Worm (Caenorhabditis elegans) whole organism, midembryonic: ENCODE measurements around the gene R04A9.9.

ENCODE experiments used
- T22C8.4 ChIP-seq: fragments of 200-800 bp; sonication (Bioruptor generic); IDR thresholded peaks from 2 replicates; pipeline ENCODE4 v1.3.6; 2022; ENCODE audit warnings: missing genetic modification characterization, missing compliant biosample characterization
- cog-1 ChIP-seq: sonication (generic microtip); optimal IDR thresholded peaks from 2 replicates; lab custom pipeline; 2016; ENCODE audit warnings: missing genetic modification characterization, missing compliant biosample characterization
- flt-1 ChIP-seq: fragments of 200-800 bp; sonication (Bioruptor generic); IDR thresholded peaks from 2 replicates; pipeline ENCODE4 v1.3.6; 2022; ENCODE audit warnings: missing genetic modification characterization, missing compliant biosample characterization
- klf-2 ChIP-seq: fragments of 200-800 bp; sonication (Bioruptor generic); conservative IDR thresholded peaks from 2 replicates; pipeline ENCODE4 v1.3.6; 2022; ENCODE audit warnings: missing genetic modification reagents, missing genetic modification characterization, missing compliant biosample characterization
- med-1 ChIP-seq: sonication (generic microtip); optimal IDR thresholded peaks from 2 replicates; lab custom pipeline; 2017; ENCODE audit warnings: missing genetic modification characterization, mild to moderate bottlenecking, missing compliant biosample characterization, antibody characterized with exemption, missing genetic modification reagents; ENCODE audit not compliant: insufficient read depth
- ref-1 ChIP-seq: fragments of 200-800 bp; sonication (Bioruptor generic); conservative IDR thresholded peaks from 2 replicates; pipeline ENCODE4 v1.3.6; 2022; ENCODE audit warnings: missing genetic modification reagents, missing genetic modification characterization, missing compliant biosample characterization
- tab-1 ChIP-seq: fragments of 200-800 bp; sonication (Bioruptor generic); IDR thresholded peaks from 2 replicates; pipeline ENCODE4 v1.3.6; 2022; ENCODE audit warnings: missing genetic modification characterization, missing compliant biosample characterization
- ztf-23 ChIP-seq: fragments of 200-800 bp; sonication (Bioruptor generic); IDR thresholded peaks from 2 replicates; pipeline ENCODE4 v1.3.6; 2022; ENCODE audit warnings: missing genetic modification reagents, missing genetic modification characterization, missing compliant biosample characterization
- ztf-29 ChIP-seq: fragments of 200-800 bp; sonication (Bioruptor generic); IDR thresholded peaks from 2 replicates; pipeline ENCODE4 v1.3.6; 2022; ENCODE audit warnings: missing genetic modification reagents, missing genetic modification characterization, missing compliant biosample characterization

The R04A9.9 gene

DNA sequence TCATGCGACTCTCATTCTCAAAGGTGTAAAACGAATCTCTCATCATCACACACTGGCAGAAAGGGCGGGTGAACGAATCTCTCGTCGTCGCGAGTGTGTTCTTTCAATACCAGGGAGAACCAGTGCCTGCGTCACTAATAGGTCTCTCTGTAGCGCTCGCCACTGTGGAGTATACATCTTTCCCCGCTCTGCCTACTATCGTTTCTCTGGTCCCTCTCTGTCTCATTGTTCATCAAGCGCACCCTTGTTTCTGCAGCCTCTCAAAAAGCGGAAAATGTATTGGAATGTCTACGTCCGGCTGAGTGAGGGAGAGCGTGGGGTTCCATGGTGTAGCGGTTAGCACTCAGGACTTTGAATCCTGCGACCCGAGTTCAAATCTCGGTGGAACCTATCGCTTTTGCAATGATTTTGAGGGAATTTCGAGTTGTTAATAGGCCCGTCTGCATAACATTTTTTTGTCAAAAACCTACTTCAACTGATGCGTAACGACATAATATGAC is 19.8 kb upstream of the R04A9.9 start:
- TF ChIP-seq flt-1 (GFP tag; lab: Robert Waterston, UW) (peak; percentile 96), med-1 (GFP tag; lab: Kevin White, UChicago) (peak; percentile 80), klf-2 (GFP tag; lab: Robert Waterston, UW) (peak; percentile 94), cog-1 (tag; lab: Kevin White, UChicago) (peak; percentile 94), tab-1 (GFP tag; lab: Robert Waterston, UW) (peak; percentile 86), ref-1 (GFP tag; lab: Robert Waterston, UW) (peak; percentile 86), T22C8.4 (GFP tag; lab: Robert Waterston, UW) (peak; percentile 82), ztf-29 (GFP tag; lab: Robert Waterston, UW) (peak; percentile 89), ztf-23 (GFP tag; lab: Robert Waterston, UW) (peak; percentile 95)

- TF ChIP-seq flt-1 (GFP tag; lab: Robert Waterston, UW) (no peak), cog-1 (tag; lab: Kevin White, UChicago) (no peak), ref-1 (GFP tag; lab: Robert Waterston, UW) (no peak), tab-1 (GFP tag; lab: Robert Waterston, UW) (no peak), klf-2 (GFP tag; lab: Robert Waterston, UW) (no peak), ztf-29 (GFP tag; lab: Robert Waterston, UW) (no peak), med-1 (GFP tag; lab: Kevin White, UChicago) (no peak), T22C8.4 (GFP tag; lab: Robert Waterston, UW) (no peak), ztf-23 (GFP tag; lab: Robert Waterston, UW) (no peak)
Observed at ce11 chrX:404597-404996, 14.2 kb upstream of the R04A9.9 start, which contains the start of gene R04A9.1. TSS of gene R04A9.1 (plus strand) at chrX:404897.

DNA sequence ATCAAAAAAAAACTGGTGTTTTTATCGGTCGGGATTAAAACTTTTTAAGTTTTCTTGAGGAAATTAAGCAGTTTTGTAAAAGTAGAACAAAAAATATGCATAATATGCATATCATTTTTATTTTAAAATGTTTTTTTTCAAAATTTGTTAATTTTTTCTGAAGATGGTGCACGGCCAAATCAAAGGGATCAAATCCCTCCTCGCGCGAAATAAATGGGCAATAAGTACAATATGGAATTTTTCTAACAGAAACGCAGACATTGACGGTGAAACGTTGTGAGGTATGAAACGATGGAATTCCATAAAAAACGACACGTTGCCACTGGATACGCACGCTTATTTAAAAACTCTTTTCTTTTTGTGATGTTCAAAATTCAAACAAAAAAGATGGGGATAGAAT is 12.6 kb upstream of the R04A9.9 start:
- TF ChIP-seq tab-1 (GFP tag; lab: Robert Waterston, UW) (no peak), T22C8.4 (GFP tag; lab: Robert Waterston, UW) (no peak), cog-1 (tag; lab: Kevin White, UChicago) (no peak), ztf-23 (GFP tag; lab: Robert Waterston, UW) (no peak), ztf-29 (GFP tag; lab: Robert Waterston, UW) (no peak), ref-1 (GFP tag; lab: Robert Waterston, UW) (no peak), flt-1 (GFP tag; lab: Robert Waterston, UW) (no peak), med-1 (GFP tag; lab: Kevin White, UChicago) (no peak), klf-2 (GFP tag; lab: Robert Waterston, UW) (no peak)

- no peak for TF ChIP-seq med-1 (GFP tag; lab: Kevin White, UChicago)
Observed at ce11 chrX:399535-399934, 9.2 kb upstream of the R04A9.9 start.

- TF ChIP-seq flt-1 (GFP tag; lab: Robert Waterston, UW) (no peak), ztf-23 (GFP tag; lab: Robert Waterston, UW) (no peak), tab-1 (GFP tag; lab: Robert Waterston, UW) (no peak), cog-1 (tag; lab: Kevin White, UChicago) (no peak), klf-2 (GFP tag; lab: Robert Waterston, UW) (no peak), ztf-29 (GFP tag; lab: Robert Waterston, UW) (no peak), T22C8.4 (GFP tag; lab: Robert Waterston, UW) (no peak), ref-1 (GFP tag; lab: Robert Waterston, UW) (no peak)
Observed at ce11 chrX:397259-397658, 6.9 kb upstream of the R04A9.9 start, which contains the start of gene R04A9.6. TSS of gene R04A9.6 (plus strand) at chrX:397559.

DNA sequence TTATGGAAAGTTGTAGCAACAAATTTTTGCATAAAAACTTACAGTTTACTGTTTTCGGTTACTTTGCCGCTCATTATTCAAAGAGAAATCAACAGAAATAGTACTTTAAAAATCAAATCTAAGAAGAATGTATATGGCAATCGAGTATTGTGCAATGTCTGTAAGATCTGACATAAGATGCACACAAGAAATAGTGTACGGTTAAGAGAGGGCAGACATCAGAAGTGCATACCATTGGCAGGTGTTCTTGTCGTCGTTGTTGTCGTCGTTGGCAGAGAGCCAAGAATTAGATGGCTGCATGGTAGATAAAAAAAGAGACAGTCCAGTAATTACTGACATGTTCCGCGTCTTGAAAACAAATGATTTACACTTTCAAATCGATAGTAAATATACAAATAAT is 4.3 kb upstream of the R04A9.9 start, which contains the start of gene R04A9.7:
Gene R04A9.7 (minus strand): TSS at position 184 of the 400 bp plus-strand sequence.
- TF ChIP-seq tab-1 (GFP tag; lab: Robert Waterston, UW) (no peak), ztf-29 (GFP tag; lab: Robert Waterston, UW) (no peak), ref-1 (GFP tag; lab: Robert Waterston, UW) (no peak), cog-1 (tag; lab: Kevin White, UChicago) (no peak), ztf-23 (GFP tag; lab: Robert Waterston, UW) (no peak), flt-1 (GFP tag; lab: Robert Waterston, UW) (no peak), klf-2 (GFP tag; lab: Robert Waterston, UW) (no peak), med-1 (GFP tag; lab: Kevin White, UChicago) (no peak), T22C8.4 (GFP tag; lab: Robert Waterston, UW) (no peak)

ce11 chrX:389566-389965 is 803 bp downstream of the R04A9.9 start:
- TF ChIP-seq med-1 (GFP tag; lab: Kevin White, UChicago) (no peak), ztf-23 (GFP tag; lab: Robert Waterston, UW) (no peak), klf-2 (GFP tag; lab: Robert Waterston, UW) (no peak), T22C8.4 (GFP tag; lab: Robert Waterston, UW) (no peak), flt-1 (GFP tag; lab: Robert Waterston, UW) (no peak), tab-1 (GFP tag; lab: Robert Waterston, UW) (no peak), ref-1 (GFP tag; lab: Robert Waterston, UW) (no peak), cog-1 (tag; lab: Kevin White, UChicago) (no peak), ztf-29 (GFP tag; lab: Robert Waterston, UW) (no peak)

DNA sequence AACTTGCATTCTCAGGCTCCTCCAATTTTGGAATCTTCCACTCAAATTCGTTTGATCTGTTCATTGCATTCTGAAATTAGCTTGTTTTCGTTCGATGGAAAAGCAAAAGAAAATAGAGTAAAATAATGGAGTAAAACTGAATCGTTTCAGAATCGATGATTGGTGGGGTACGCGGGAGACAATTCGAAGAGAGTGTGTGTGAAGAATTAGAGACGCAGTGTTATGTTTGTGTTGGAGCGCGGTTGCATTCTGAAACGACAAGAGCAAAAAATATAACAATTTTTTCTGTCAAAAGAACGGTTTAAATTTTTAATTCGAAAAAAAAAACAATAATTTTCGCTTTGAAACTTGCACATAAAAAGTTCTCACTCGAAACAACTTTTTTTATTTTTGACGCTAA is 1.6 kb downstream of the R04A9.9 start, which contains the start of gene ceh-93:
Gene ceh-93 (minus strand): TSS at position 70 of the 400 bp plus-strand sequence.
- TF ChIP-seq flt-1 (GFP tag; lab: Robert Waterston, UW) (0 out of 2 replicates have a peak, but pooled peaks have one; percentile 15), tab-1 (GFP tag; lab: Robert Waterston, UW) (no peak)

DNA sequence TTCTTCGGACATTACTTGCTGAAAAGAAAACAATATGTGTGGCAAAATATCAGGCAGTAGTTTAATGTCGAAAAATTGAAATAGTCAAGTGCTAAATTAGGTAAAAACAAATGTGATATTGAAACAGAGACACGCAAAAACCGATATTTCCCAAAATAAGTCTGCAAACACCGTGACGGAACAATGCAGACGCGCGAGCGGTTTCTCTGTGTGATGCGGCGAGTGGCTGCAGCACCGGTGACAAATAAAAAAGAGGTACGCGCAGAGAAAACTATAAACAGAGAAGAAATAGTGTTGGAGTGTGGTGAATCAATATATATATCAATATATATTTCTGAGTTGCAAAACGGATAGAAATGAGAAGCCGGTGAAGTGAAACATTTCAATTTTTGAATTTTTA is 7.7 kb downstream of the R04A9.9 start, which contains the start of gene ife-2:
Gene ife-2 (minus strand): TSS at position 18 of the 400 bp plus-strand sequence.
- TF ChIP-seq med-1 (GFP tag; lab: Kevin White, UChicago): no peak
- TF ChIP-seq klf-2 (GFP tag; lab: Robert Waterston, UW): no peak
- TF ChIP-seq cog-1 (tag; lab: Kevin White, UChicago): peak; percentile 44
